Worm (Caenorhabditis elegans) whole organism, L1 larva: ENCODE measurements around the gene cyp-33C1.
A peak's percentile ranks its signal among the peaks of the same experiment; 100 is the strongest.
"Not testable (repeated sequence)": the region's sequence is repeated elsewhere in the genome, so short reads cannot be mapped to it uniquely, and the experiment has no call there.

Experiments used
- C04F5.9 ChIP-seq: sonication (generic microtip); optimal IDR thresholded peaks from 2 replicates; lab custom pipeline; 2016; ENCODE audit warnings: missing genetic modification characterization, missing compliant biosample characterization
- C16A3.4 ChIP-seq: fragments of 150-350 bp; optimal IDR thresholded peaks from 2 replicates; lab custom pipeline; 2014; ENCODE audit warnings: missing biosample characterization, missing genetic modification characterization
- alr-1 ChIP-seq: fragments of 200-800 bp; sonication (Bioruptor generic); optimal IDR thresholded peaks from 2 replicates; lab custom pipeline; 2018; ENCODE audit warnings: borderline replicate concordance, mild to moderate bottlenecking, missing genetic modification characterization, missing compliant biosample characterization
- ama-1 ChIP-seq: fragments of 150-350 bp; optimal IDR thresholded peaks from 2 replicates; lab custom pipeline; 2014
- blmp-1 ChIP-seq: fragments of 150-350 bp; optimal IDR thresholded peaks from 2 replicates; lab custom pipeline; 2014; ENCODE audit warnings: missing biosample characterization, missing genetic modification characterization
- ceh-63 ChIP-seq: fragments of 200-800 bp; sonication (Bioruptor generic); optimal IDR thresholded peaks from 2 replicates; lab custom pipeline; 2018; ENCODE audit warnings: mild to moderate bottlenecking, missing genetic modification characterization, missing compliant biosample characterization
- ceh-8 ChIP-seq: fragments of 200-800 bp; sonication (Bioruptor generic); optimal IDR thresholded peaks from 2 replicates; lab custom pipeline; 2018; ENCODE audit warnings: mild to moderate bottlenecking, missing genetic modification characterization, moderate library complexity, missing compliant biosample characterization
- ceh-82 ChIP-seq, 3 experiments: fragments of 150-350 bp in 1 of 3; sonication (generic microtip) in 2 of 3; optimal IDR thresholded peaks; 2 replicates each; lab custom pipeline; 2014 to 2017; ENCODE audit warnings: missing biosample characterization in 3 of 3, missing genetic modification characterization in 3 of 3
- ceh-88 ChIP-seq: fragments of 200-800 bp; sonication (Bioruptor generic); IDR thresholded peaks from 2 replicates; pipeline ENCODE4 v1.3.6; 2022; ENCODE audit warnings: missing genetic modification characterization, missing compliant biosample characterization
- ceh-90 ChIP-seq: sonication (generic microtip); optimal IDR thresholded peaks from 2 replicates; lab custom pipeline; 2016; ENCODE audit warnings: missing genetic modification characterization, missing compliant biosample characterization
- ces-1 ChIP-seq: fragments of 150-350 bp; optimal IDR thresholded peaks from 2 replicates; lab custom pipeline; 2014; ENCODE audit warnings: missing biosample characterization, missing genetic modification reagents, missing genetic modification characterization
- dsc-1 ChIP-seq: sonication (generic microtip); optimal IDR thresholded peaks from 2 replicates; lab custom pipeline; 2016; ENCODE audit warnings: mild to moderate bottlenecking, missing genetic modification characterization, missing compliant biosample characterization
- efl-1 ChIP-seq, 4 experiments: fragments of 150-350 bp; optimal IDR thresholded peaks in 3 of 4; peaks in 1 of 4; 1 replicate in 1 of 4; 2 replicates in 3 of 4; lab custom pipeline; 2014; ENCODE audit warnings: missing biosample characterization in 2 of 4, missing genetic modification characterization in 2 of 4, missing genetic modification reagents in 2 of 4
- elt-3 ChIP-seq, 6 experiments: fragments of 150-350 bp in 1 of 6; sonication (generic microtip); optimal IDR thresholded peaks; 2 replicates each; lab custom pipeline; 2017 to 2018; ENCODE audit warnings: missing biosample characterization in 6 of 6, missing genetic modification characterization in 6 of 6, inconsistent platforms in 1 of 6
- fkh-10 ChIP-seq: sonication (generic microtip); optimal IDR thresholded peaks from 2 replicates; lab custom pipeline; 2017; ENCODE audit warnings: missing biosample characterization, missing genetic modification reagents, missing genetic modification characterization
- fkh-8 ChIP-seq: sonication (generic microtip); optimal IDR thresholded peaks from 2 replicates; lab custom pipeline; 2016; ENCODE audit warnings: mild to moderate bottlenecking, missing genetic modification characterization, missing compliant biosample characterization
- fos-1 ChIP-seq: fragments of 150-350 bp; optimal IDR thresholded peaks from 2 replicates; lab custom pipeline; 2014; ENCODE audit warnings: missing biosample characterization, missing genetic modification characterization
- hpl-2 ChIP-seq: fragments of 150-350 bp; optimal IDR thresholded peaks from 2 replicates; lab custom pipeline; 2014; ENCODE audit warnings: missing biosample characterization, missing genetic modification reagents, missing genetic modification characterization
- lin-14 ChIP-seq: fragments of 200-800 bp; sonication (Bioruptor generic); optimal IDR thresholded peaks from 2 replicates; lab custom pipeline; 2018; ENCODE audit warnings: mild to moderate bottlenecking, missing genetic modification characterization, moderate library complexity, missing compliant biosample characterization
- lir-3 ChIP-seq: sonication (generic microtip); optimal IDR thresholded peaks from 2 replicates; lab custom pipeline; 2016; ENCODE audit warnings: mild to moderate bottlenecking, missing genetic modification characterization, moderate library complexity, missing compliant biosample characterization; ENCODE audit not compliant: poor library complexity
- lsy-2 ChIP-seq, 2 experiments: fragments of 150-350 bp; optimal IDR thresholded peaks; 2 replicates each; lab custom pipeline; 2014; ENCODE audit warnings: missing biosample characterization in 2 of 2, missing genetic modification characterization in 2 of 2
- mab-9 ChIP-seq: fragments of 200-800 bp; sonication (Bioruptor generic); IDR thresholded peaks from 2 replicates; pipeline ENCODE4 v1.3.6; 2022; ENCODE audit warnings: missing genetic modification reagents, missing genetic modification characterization, missing compliant biosample characterization
- mdl-1 ChIP-seq, 2 experiments: fragments of 150-350 bp; optimal IDR thresholded peaks; 2 replicates each; lab custom pipeline; 2014 to 2017; ENCODE audit warnings: missing biosample characterization in 2 of 2, missing genetic modification characterization in 2 of 2, inconsistent platforms in 1 of 2
- mep-1 ChIP-seq: fragments of 150-350 bp; optimal IDR thresholded peaks from 2 replicates; lab custom pipeline; 2014; ENCODE audit warnings: missing biosample characterization, missing genetic modification characterization
- nhr-19 ChIP-seq: fragments of 200-800 bp; sonication (Bioruptor generic); conservative IDR thresholded peaks from 2 replicates; pipeline ENCODE4 v1.3.6; 2022; ENCODE audit warnings: missing genetic modification characterization, missing compliant biosample characterization
- nhr-237 ChIP-seq: fragments of 150-350 bp; optimal IDR thresholded peaks from 2 replicates; lab custom pipeline; 2014; ENCODE audit warnings: missing biosample characterization, missing genetic modification characterization
- nhr-28 ChIP-seq: fragments of 150-350 bp; optimal IDR thresholded peaks from 2 replicates; lab custom pipeline; 2014; ENCODE audit warnings: missing biosample characterization, missing genetic modification characterization
- nhr-76 ChIP-seq: sonication (generic microtip); optimal IDR thresholded peaks from 2 replicates; lab custom pipeline; 2017; ENCODE audit warnings: missing biosample characterization, missing genetic modification characterization
- nhr-84 ChIP-seq: sonication (generic microtip); optimal IDR thresholded peaks from 2 replicates; lab custom pipeline; 2017; ENCODE audit warnings: missing biosample characterization, missing genetic modification characterization
- nhr-90 ChIP-seq: sonication (generic microtip); optimal IDR thresholded peaks from 2 replicates; lab custom pipeline; 2016; ENCODE audit warnings: mild to moderate bottlenecking, missing genetic modification characterization, missing compliant biosample characterization; ENCODE audit not compliant: poor library complexity
- pqm-1 ChIP-seq: sonication (generic microtip); optimal IDR thresholded peaks from 3 replicates; lab custom pipeline; 2017; ENCODE audit warnings: missing biosample characterization, missing genetic modification characterization
- rnt-1 ChIP-seq: sonication (generic microtip); optimal IDR thresholded peaks from 2 replicates; lab custom pipeline; 2016; ENCODE audit warnings: mild to moderate bottlenecking, missing genetic modification characterization, moderate library complexity, missing compliant biosample characterization
- skn-1 ChIP-seq: fragments of 150-350 bp; optimal IDR thresholded peaks from 2 replicates; lab custom pipeline; 2014; ENCODE audit warnings: missing biosample characterization, missing genetic modification characterization
- snu-23 ChIP-seq: sonication (generic microtip); optimal IDR thresholded peaks from 2 replicates; lab custom pipeline; 2016; ENCODE audit warnings: missing genetic modification characterization, missing compliant biosample characterization
- sox-4 ChIP-seq: sonication (generic microtip); optimal IDR thresholded peaks from 2 replicates; lab custom pipeline; 2016; ENCODE audit warnings: missing genetic modification characterization, missing compliant biosample characterization
- sptf-1 ChIP-seq: fragments of 150-350 bp; optimal IDR thresholded peaks from 2 replicates; lab custom pipeline; 2014; ENCODE audit warnings: missing biosample characterization, missing genetic modification characterization
- tlp-1 ChIP-seq: fragments of 150-350 bp; optimal IDR thresholded peaks from 2 replicates; lab custom pipeline; 2014; ENCODE audit warnings: missing biosample characterization, missing genetic modification characterization
- unc-30 ChIP-seq: sonication (generic microtip); optimal IDR thresholded peaks from 2 replicates; lab custom pipeline; 2017; ENCODE audit warnings: missing biosample characterization, missing genetic modification characterization
- unc-86 ChIP-seq: sonication (generic microtip); optimal IDR thresholded peaks from 2 replicates; lab custom pipeline; 2016; ENCODE audit warnings: missing genetic modification characterization, missing compliant biosample characterization
- unc-98 ChIP-seq: fragments of 200-800 bp; sonication (Bioruptor generic); IDR thresholded peaks from 2 replicates; pipeline ENCODE4 v1.3.6; 2022; ENCODE audit warnings: missing genetic modification characterization, missing compliant biosample characterization
- vab-15 ChIP-seq: sonication (generic microtip); optimal IDR thresholded peaks from 2 replicates; lab custom pipeline; 2017; ENCODE audit warnings: missing genotype, mild to moderate bottlenecking, missing genetic modification characterization, missing compliant biosample characterization

The cyp-33C1 gene

DNA sequence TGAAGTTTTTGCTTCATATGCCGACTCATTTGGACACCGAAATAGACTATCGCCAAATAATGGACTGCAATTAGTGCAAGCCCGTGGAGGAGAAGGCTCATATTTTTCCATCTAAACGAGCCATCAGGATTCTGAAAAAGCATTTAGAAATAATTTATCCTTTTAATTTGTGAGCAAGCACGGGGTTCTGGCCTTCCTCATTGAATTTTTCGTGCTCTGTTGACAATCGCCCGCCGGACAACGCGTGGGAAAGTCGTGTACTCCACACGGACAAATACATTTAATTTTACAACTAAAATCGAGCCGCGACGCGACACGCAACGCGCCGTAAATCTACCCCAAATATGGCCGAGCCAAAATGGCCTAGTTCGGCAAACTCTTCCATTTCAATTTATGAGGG, 34.9 kb upstream of the cyp-33C1 start, which contains the start of gene F22F7.12:
TSS of gene F22F7.12 (minus strand) at position 101 of the 400 bp plus-strand sequence.
- not testable (repeated sequence) for TF ChIP-seq ceh-88 (GFP tag; lab: Robert Waterston, UW); ceh-82 (tag; optimal IDR thresholded peaks at IDR 0.05; lab: Kevin White, UChicago); alr-1 (tag; lab: Kevin White, UChicago)

- TF ChIP-seq rnt-1 (no peak), fkh-10 (GFP tag; lab: Kevin White, UChicago) (no peak), efl-1 (optimal IDR thresholded peaks at IDR 0.05; lab: Kevin White, UChicago) (no peak), efl-1 (GFP tag; optimal IDR thresholded peaks at IDR 0.05 in 1 of 2; lab: Kevin White, UChicago) (peak in 1 of 2 experiments; percentile 28), blmp-1 (no peak)
Measured at ce11 chrV:2146044-2146443, 33.3 kb upstream of the cyp-33C1 start, which contains the start of gene str-52. Gene str-52, minus strand, starts transcription at chrV:2146144.

ce11 chrV:2146795-2147194, 32.5 kb upstream of the cyp-33C1 start, which contains the start of gene srbc-20:
Gene srbc-20, plus strand, starts transcription at chrV:2147095.
- TF ChIP-seq mdl-1 (tag; optimal IDR thresholded peaks at IDR 0.05; lab: Kevin White, UChicago), result no peak
- TF ChIP-seq elt-3 (tag; optimal IDR thresholded peaks at IDR 0.05; lab: Kevin White, UChicago), result peak in 1 of 6 experiments; percentile 3
- no peak for TF ChIP-seq lsy-2 (tag; optimal IDR thresholded peaks at IDR 0.05; lab: Kevin White, UChicago)
- no peak for TF ChIP-seq nhr-28

DNA sequence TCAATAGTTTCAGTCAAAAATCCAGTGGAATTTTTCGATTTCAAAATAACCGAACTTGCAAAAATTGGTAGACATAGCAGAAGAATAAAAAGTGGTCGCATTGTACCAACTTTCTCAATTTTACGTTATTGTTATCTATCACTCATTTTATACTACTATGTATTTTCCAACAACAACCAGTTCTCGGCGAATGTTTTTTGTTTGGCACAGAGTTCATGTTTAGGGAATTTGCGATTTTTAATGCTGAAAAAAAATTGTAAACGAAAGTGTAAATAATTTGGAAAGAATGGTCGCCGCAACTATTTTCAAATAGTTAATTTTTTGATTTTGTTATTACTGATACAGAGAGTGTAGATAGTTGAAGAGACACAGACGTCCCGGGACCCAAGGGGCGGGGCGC, 29.9 kb upstream of the cyp-33C1 start, which contains the start of gene C45H4.21:
TSS of gene C45H4.21 (minus strand) at position 101 of the 400 bp plus-strand sequence.
- TF ChIP-seq C16A3.4 (tag; lab: Kevin White, UChicago) (no peak), lsy-2 (tag; optimal IDR thresholded peaks at IDR 0.05; lab: Kevin White, UChicago) (no peak), efl-1 (optimal IDR thresholded peaks at IDR 0.05; lab: Kevin White, UChicago) (no peak), efl-1 (GFP tag; optimal IDR thresholded peaks at IDR 0.05 in 1 of 2; lab: Kevin White, UChicago) (peak in 1 of 2 experiments; percentile 39), nhr-19 (GFP tag; lab: Robert Waterston, UW) (no peak), snu-23 (GFP tag; lab: Kevin White, UChicago) (no peak), blmp-1 (no peak)

DNA sequence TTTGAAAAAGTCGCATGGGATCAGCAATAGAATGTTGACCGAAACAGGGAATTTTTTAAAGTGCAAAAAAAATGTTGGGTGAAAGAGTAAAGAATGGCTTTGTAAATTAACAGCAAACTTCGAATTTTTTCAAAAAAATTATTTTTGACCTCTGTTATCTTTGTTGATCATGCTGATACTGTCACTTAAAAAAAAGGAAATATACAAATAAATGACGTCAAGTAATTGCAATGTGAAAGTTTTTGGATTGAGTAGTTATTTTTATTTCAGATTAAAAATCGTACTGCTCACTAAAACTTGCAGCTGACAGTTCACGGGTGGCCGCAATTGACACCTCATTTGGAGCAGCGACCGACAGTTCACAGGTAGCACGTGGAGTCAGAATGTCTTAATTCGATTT, 28.4 kb upstream of the cyp-33C1 start, which contains the start of gene C45H4.13:
TSS of gene C45H4.13 (minus strand) at position 101 of the 400 bp plus-strand sequence.
- TF ChIP-seq lir-3 (tag; lab: Kevin White, UChicago) (no peak), fos-1 (tag; lab: Kevin White, UChicago) (no peak), unc-86 (tag; lab: Kevin White, UChicago) (no peak), ceh-90 (tag; lab: Kevin White, UChicago) (no peak), sox-4 (tag; lab: Kevin White, UChicago) (no peak), nhr-19 (GFP tag; lab: Robert Waterston, UW) (no peak), mab-9 (GFP tag; lab: Robert Waterston, UW) (no peak), nhr-84 (tag; lab: Kevin White, UChicago) (no peak), lin-14 (GFP tag; lab: Kevin White, UChicago) (no peak), lsy-2 (tag; optimal IDR thresholded peaks at IDR 0.05; lab: Kevin White, UChicago) (no peak), unc-98 (GFP tag; lab: Robert Waterston, UW) (no peak), skn-1 (no peak), nhr-237 (no peak), dsc-1 (tag; lab: Kevin White, UChicago) (no peak), hpl-2 (GFP tag; lab: Kevin White, UChicago) (no peak), ces-1 (no peak), ceh-63 (GFP tag; lab: Kevin White, UChicago) (no peak), blmp-1 (no peak)
- TF ChIP-seq, all 84 proteins: peak for 0

DNA sequence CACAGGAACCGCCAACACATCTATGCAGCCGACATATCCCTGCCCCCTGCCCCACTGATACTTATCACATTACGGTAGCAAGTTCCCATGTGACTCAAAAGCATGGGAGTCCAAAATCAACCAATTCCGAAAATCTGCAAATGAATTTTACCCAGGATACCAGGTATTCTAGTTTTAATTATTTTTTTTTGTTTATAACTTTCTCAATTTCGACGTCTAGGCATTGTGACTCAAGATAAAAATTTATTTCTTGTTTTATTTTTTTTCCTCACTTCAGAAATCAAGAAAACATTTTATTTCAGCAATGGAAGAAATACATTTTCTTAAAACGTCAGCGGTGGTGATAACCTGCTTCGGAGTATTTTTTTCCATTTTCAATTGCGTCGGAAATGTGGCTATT, 27.9 kb upstream of the cyp-33C1 start, which contains the start of gene srbc-24:
TSS of gene srbc-24 (plus strand) at position 301 of the 400 bp plus-strand sequence.
- no peak for TF ChIP-seq nhr-90
- TF ChIP-seq mep-1 (tag; lab: Kevin White, UChicago), result no peak
- no peak for TF ChIP-seq mab-9 (GFP tag; lab: Robert Waterston, UW)
- no peak for TF ChIP-seq unc-30 (tag; lab: Kevin White, UChicago)
- TF ChIP-seq sox-4 (tag; lab: Kevin White, UChicago), result no peak
- TF ChIP-seq mdl-1 (tag; optimal IDR thresholded peaks at IDR 0.05; lab: Kevin White, UChicago), result no peak
- no peak for TF ChIP-seq fkh-10 (GFP tag; lab: Kevin White, UChicago)
- TF ChIP-seq ceh-8, result no peak
- TF ChIP-seq ama-1 (lab: Kevin White, UChicago), result no peak
- TF ChIP-seq C04F5.9 (tag; lab: Kevin White, UChicago), result no peak
- no peak for TF ChIP-seq fkh-8
- no peak for TF ChIP-seq skn-1
- no peak for TF ChIP-seq vab-15 (tag; lab: Kevin White, UChicago)
- TF ChIP-seq blmp-1, result no peak
- TF ChIP-seq tlp-1 (tag; lab: Kevin White, UChicago), result no peak
- no peak for TF ChIP-seq nhr-76 (tag; lab: Kevin White, UChicago)
- TF ChIP-seq ces-1, result no peak
- TF ChIP-seq pqm-1 (tag; lab: Kevin White, UChicago), result no peak
- no peak for TF ChIP-seq sptf-1 (tag; lab: Kevin White, UChicago)
- TF ChIP-seq, all 84 proteins: peak for 0
